Worm (Caenorhabditis elegans): ENCODE measurements around the gene C32B5.7.
"Not testable (repeated sequence)": the region's sequence is repeated elsewhere in the genome, so short reads cannot be mapped to it uniquely, and the experiment has no call there.

The C32B5.7 gene

ce11 chrII:943773-944172, 16.6 kb upstream of the C32B5.7 start, which contains the start of gene clec-43:
clec-43 (plus strand) TSS chrII:944066.
- no peak for TF ChIP-seq dao-5 (tag; optimal IDR thresholded peaks at IDR 0.05)
- no peak for TF ChIP-seq him-1 (tag; optimal IDR thresholded peaks at IDR 0.05)
- no peak for TF ChIP-seq W03F9.2 (tag; optimal IDR thresholded peaks at IDR 0.05)

- no peak for TF ChIP-seq W03F9.2 (tag; optimal IDR thresholded peaks at IDR 0.05)
- no peak for TF ChIP-seq him-1 (tag; optimal IDR thresholded peaks at IDR 0.05)
- TF ChIP-seq dao-5 (tag; optimal IDR thresholded peaks at IDR 0.05), result no peak
Measured at ce11 chrII:948091-948490, 12.2 kb upstream of the C32B5.7 start, which contains the start of gene fbxc-32. fbxc-32 (minus strand) TSS chrII:948191.

- TF ChIP-seq dao-5 (tag; optimal IDR thresholded peaks at IDR 0.05), result no peak
- TF ChIP-seq W03F9.2 (tag; optimal IDR thresholded peaks at IDR 0.05), result no peak
- TF ChIP-seq him-1 (tag; optimal IDR thresholded peaks at IDR 0.05), result no peak
Measured at ce11 chrII:950374-950773, 10.0 kb upstream of the C32B5.7 start.

DNA sequence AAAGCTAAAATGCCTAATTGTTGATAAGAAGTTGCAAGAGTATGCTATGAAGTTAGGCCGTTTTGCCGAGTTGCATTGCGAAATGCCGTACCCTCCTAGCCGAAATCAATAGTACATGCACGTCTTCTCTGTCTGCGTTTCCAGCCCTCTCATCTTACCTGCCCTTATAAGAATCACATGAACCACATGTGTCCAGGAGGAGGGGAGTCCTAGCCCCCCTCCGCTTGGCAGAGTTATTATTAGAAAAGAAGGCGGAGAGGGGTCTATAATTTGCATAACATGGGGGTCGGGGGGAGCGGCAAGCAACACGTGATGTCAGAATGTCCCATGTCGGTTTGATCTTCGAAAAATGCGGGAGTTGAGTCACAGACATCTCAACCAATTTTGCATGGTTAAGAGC, 7.3 kb upstream of the C32B5.7 start:
- TF ChIP-seq W03F9.2 (tag; optimal IDR thresholded peaks at IDR 0.05), result no peak

ce11 chrII:954626-955025, 5.7 kb upstream of the C32B5.7 start, which contains the start of gene fbxc-7:
fbxc-7 (plus strand) TSS chrII:954926.
- not testable (repeated sequence) for TF ChIP-seq W03F9.2, him-1, dao-5 (tag; optimal IDR thresholded peaks at IDR 0.05)

DNA sequence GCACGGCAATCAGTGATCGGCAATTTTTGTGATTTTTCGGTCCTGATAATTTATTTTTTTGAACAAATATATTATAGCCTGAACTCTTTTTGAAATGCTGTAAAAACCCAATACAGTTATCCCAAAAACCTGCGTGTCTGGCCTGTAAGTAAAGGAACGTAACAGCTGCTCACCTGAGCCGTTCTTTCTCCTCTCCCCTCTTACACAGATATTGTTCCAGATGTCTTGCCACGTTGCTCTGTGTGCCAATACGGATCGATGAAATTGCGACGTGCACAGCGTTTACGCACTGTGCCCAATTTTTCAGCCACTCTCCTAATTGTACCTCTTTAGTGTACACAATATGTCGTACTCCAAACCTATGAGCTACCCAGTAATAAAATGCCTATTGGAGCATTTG, 1.7 kb upstream of the C32B5.7 start, which contains the start of gene sdz-4:
TSS of gene sdz-4 (plus strand) at position 301 of the 400 bp plus-strand sequence.
- TF ChIP-seq him-1 (tag; optimal IDR thresholded peaks at IDR 0.05) (no peak), dao-5 (tag; optimal IDR thresholded peaks at IDR 0.05) (no peak), W03F9.2 (tag; optimal IDR thresholded peaks at IDR 0.05) (no peak)

ce11 chrII:961961-962360, 1.6 kb downstream of the C32B5.7 start, which contains the start of gene C32B5.13:
C32B5.13 (minus strand) TSS chrII:962061.
- TF ChIP-seq dao-5 (tag; optimal IDR thresholded peaks at IDR 0.05) (no peak), W03F9.2 (tag; optimal IDR thresholded peaks at IDR 0.05) (no peak), him-1 (tag; optimal IDR thresholded peaks at IDR 0.05) (no peak)

- not testable (repeated sequence) for TF ChIP-seq W03F9.2, dao-5, him-1 (tag; optimal IDR thresholded peaks at IDR 0.05)
Measured at ce11 chrII:966962-967361, 6.6 kb downstream of the C32B5.7 start, which contains the start of gene fbxc-18. fbxc-18 (minus strand) TSS chrII:967062.

DNA sequence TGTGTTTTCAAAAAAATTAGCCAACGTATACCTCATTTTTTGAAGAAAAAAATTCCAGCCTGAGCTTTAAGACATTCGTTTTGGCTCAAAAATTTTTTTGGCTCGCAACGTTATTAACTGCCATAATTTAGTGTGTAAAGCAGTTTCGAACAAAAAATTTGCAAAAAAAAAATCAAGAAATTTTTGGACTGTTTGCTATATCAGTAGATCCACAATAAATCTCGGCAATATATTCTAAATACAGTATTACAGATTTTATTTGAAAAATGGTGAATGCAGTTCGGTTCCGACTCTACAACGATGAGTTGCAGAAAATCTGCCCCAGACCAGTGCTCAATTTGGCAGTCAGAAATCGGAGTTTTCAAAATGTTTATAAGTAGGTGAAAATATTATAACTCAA, 7.8 kb downstream of the C32B5.7 start, which contains the start of gene C32B5.6:
TSS of gene C32B5.6 (plus strand) at position 301 of the 400 bp plus-strand sequence.
- TF ChIP-seq him-1, dao-5, W03F9.2 (tag; optimal IDR thresholded peaks at IDR 0.05): not testable (repeated sequence)

- TF ChIP-seq dao-5 (tag; optimal IDR thresholded peaks at IDR 0.05) (no peak), him-1 (tag; optimal IDR thresholded peaks at IDR 0.05) (no peak), W03F9.2 (tag; optimal IDR thresholded peaks at IDR 0.05) (no peak)
Measured at ce11 chrII:972850-973249, 12.5 kb downstream of the C32B5.7 start, which contains the start of gene C32B5.15. C32B5.15 (minus strand) TSS chrII:972950.

ce11 chrII:973999-974398, 13.7 kb downstream of the C32B5.7 start, which contains the start of gene fbxc-14:
fbxc-14 (plus strand) TSS chrII:974299.
- no peak for TF ChIP-seq W03F9.2 (tag; optimal IDR thresholded peaks at IDR 0.05)

- TF ChIP-seq W03F9.2 (tag; optimal IDR thresholded peaks at IDR 0.05) (no peak), him-1 (tag; optimal IDR thresholded peaks at IDR 0.05) (no peak), dao-5 (tag; optimal IDR thresholded peaks at IDR 0.05) (no peak)
Measured at ce11 chrII:979135-979534, 18.8 kb downstream of the C32B5.7 start, which contains the start of the genes fbxc-17 and fbxc-15. fbxc-17 (minus strand) TSS chrII:979235. fbxc-15 (plus strand) TSS chrII:979423.

- TF ChIP-seq him-1 (tag; optimal IDR thresholded peaks at IDR 0.05), result no peak
Measured at ce11 chrII:982842-983241, 22.5 kb downstream of the C32B5.7 start, which contains the start of gene srh-274. srh-274 (plus strand) TSS chrII:983142.

ce11 chrII:985703-986102, 25.4 kb downstream of the C32B5.7 start, which contains the start of gene fbxc-40:
fbxc-40 (plus strand) TSS chrII:986003.
- TF ChIP-seq dao-5, W03F9.2, him-1 (tag; optimal IDR thresholded peaks at IDR 0.05): not testable (repeated sequence)

- no peak for TF ChIP-seq dao-5 (tag; optimal IDR thresholded peaks at IDR 0.05)
Measured at ce11 chrII:988437-988836, 28.1 kb downstream of the C32B5.7 start, which contains the start of gene fbxc-39. fbxc-39 (plus strand) TSS chrII:988737.

Measured in whole organism, L4/young adult.